Worm (Caenorhabditis elegans): ENCODE results near the gene B0222.1.

B0222.1 gene

ce11 chrV:9146849-9147557 is 12.9 kb downstream of the B0222.1 start, which contains the start of gene spl-2:
Gene spl-2, minus strand, starts transcription at chrV:9146899.
- TF ChIP-seq dao-5 (tag; optimal IDR thresholded peaks at IDR 0.05) = no peak
- TF ChIP-seq W03F9.2 (tag; optimal IDR thresholded peaks at IDR 0.05) = no peak
- no peak for TF ChIP-seq him-1 (tag; optimal IDR thresholded peaks at IDR 0.05)

- TF ChIP-seq dao-5 (tag; optimal IDR thresholded peaks at IDR 0.05) = no peak
- no peak for TF ChIP-seq W03F9.2 (tag; optimal IDR thresholded peaks at IDR 0.05)
- TF ChIP-seq him-1 (tag; optimal IDR thresholded peaks at IDR 0.05) = no peak
Observed at ce11 chrV:9148151-9148550, 14.1 kb downstream of the B0222.1 start.

ce11 chrV:9152339-9152738 is 18.3 kb downstream of the B0222.1 start:
- TF ChIP-seq W03F9.2 (tag; optimal IDR thresholded peaks at IDR 0.05) (no peak), dao-5 (tag; optimal IDR thresholded peaks at IDR 0.05) (no peak), him-1 (tag; optimal IDR thresholded peaks at IDR 0.05) (no peak)

- TF ChIP-seq him-1 (tag; optimal IDR thresholded peaks at IDR 0.05) = no peak
- TF ChIP-seq W03F9.2 (tag; optimal IDR thresholded peaks at IDR 0.05) = no peak
- TF ChIP-seq dao-5 (tag; optimal IDR thresholded peaks at IDR 0.05) = no peak
Observed at ce11 chrV:9154772-9155171, 20.7 kb downstream of the B0222.1 start, which contains the start of gene B0222.5. Gene B0222.5, minus strand, starts transcription at chrV:9154872.

- no peak for TF ChIP-seq him-1 (tag; optimal IDR thresholded peaks at IDR 0.05)
Observed at ce11 chrV:9155616-9156015, 21.6 kb downstream of the B0222.1 start.

- TF ChIP-seq dao-5 (tag; optimal IDR thresholded peaks at IDR 0.05) (no peak), him-1 (tag; optimal IDR thresholded peaks at IDR 0.05) (no peak), W03F9.2 (tag; optimal IDR thresholded peaks at IDR 0.05) (no peak)
Observed at ce11 chrV:9156679-9157078, 22.6 kb downstream of the B0222.1 start, which contains the start of gene B0222.15. Gene B0222.15, minus strand, starts transcription at chrV:9156779.

ce11 chrV:9157597-9157996 is 23.5 kb downstream of the B0222.1 start:
- no peak for TF ChIP-seq dao-5 (tag; optimal IDR thresholded peaks at IDR 0.05)
- no peak for TF ChIP-seq W03F9.2 (tag; optimal IDR thresholded peaks at IDR 0.05)
- no peak for TF ChIP-seq him-1 (tag; optimal IDR thresholded peaks at IDR 0.05)

- no peak for TF ChIP-seq dao-5 (tag; optimal IDR thresholded peaks at IDR 0.05)
- TF ChIP-seq W03F9.2 (tag; optimal IDR thresholded peaks at IDR 0.05) = no peak
- no peak for TF ChIP-seq him-1 (tag; optimal IDR thresholded peaks at IDR 0.05)
Observed at ce11 chrV:9160224-9160886, 26.3 kb downstream of the B0222.1 start, which contains the start of gene col-144. Gene col-144, minus strand, starts transcription at chrV:9160642.

- TF ChIP-seq him-1 (tag; optimal IDR thresholded peaks at IDR 0.05) (no peak), W03F9.2 (tag; optimal IDR thresholded peaks at IDR 0.05) (no peak), dao-5 (tag; optimal IDR thresholded peaks at IDR 0.05) (no peak)
Observed at ce11 chrV:9162118-9162729, 28.2 kb downstream of the B0222.1 start.

ce11 chrV:9162955-9163468 is 29.0 kb downstream of the B0222.1 start, which contains the start of gene col-145:
Gene col-145, minus strand, starts transcription at chrV:9163005.
- TF ChIP-seq him-1 (tag; optimal IDR thresholded peaks at IDR 0.05) (no peak), dao-5 (tag; optimal IDR thresholded peaks at IDR 0.05) (no peak), W03F9.2 (tag; optimal IDR thresholded peaks at IDR 0.05) (no peak)

- no peak for TF ChIP-seq him-1 (tag; optimal IDR thresholded peaks at IDR 0.05)
- TF ChIP-seq dao-5 (tag; optimal IDR thresholded peaks at IDR 0.05) = no peak
- TF ChIP-seq W03F9.2 (tag; optimal IDR thresholded peaks at IDR 0.05) = no peak
Observed at ce11 chrV:9163897-9164296, 29.8 kb downstream of the B0222.1 start.

ce11 chrV:9165073-9165699 is 31.1 kb downstream of the B0222.1 start, which contains the start of gene col-10:
Gene col-10, minus strand, starts transcription at chrV:9165307.
- TF ChIP-seq W03F9.2 (tag; optimal IDR thresholded peaks at IDR 0.05) (no peak), him-1 (tag; optimal IDR thresholded peaks at IDR 0.05) (no peak), dao-5 (tag; optimal IDR thresholded peaks at IDR 0.05) (no peak)

- TF ChIP-seq W03F9.2 (tag; optimal IDR thresholded peaks at IDR 0.05) (no peak), dao-5 (tag; optimal IDR thresholded peaks at IDR 0.05) (no peak), him-1 (tag; optimal IDR thresholded peaks at IDR 0.05) (no peak)
Observed at ce11 chrV:9166306-9166705, 32.3 kb downstream of the B0222.1 start.

Data from whole organism, L4/young adult.